Worm (Caenorhabditis elegans): ENCODE data around the gene Y37D8A.19.

The Y37D8A.19 gene

DNA sequence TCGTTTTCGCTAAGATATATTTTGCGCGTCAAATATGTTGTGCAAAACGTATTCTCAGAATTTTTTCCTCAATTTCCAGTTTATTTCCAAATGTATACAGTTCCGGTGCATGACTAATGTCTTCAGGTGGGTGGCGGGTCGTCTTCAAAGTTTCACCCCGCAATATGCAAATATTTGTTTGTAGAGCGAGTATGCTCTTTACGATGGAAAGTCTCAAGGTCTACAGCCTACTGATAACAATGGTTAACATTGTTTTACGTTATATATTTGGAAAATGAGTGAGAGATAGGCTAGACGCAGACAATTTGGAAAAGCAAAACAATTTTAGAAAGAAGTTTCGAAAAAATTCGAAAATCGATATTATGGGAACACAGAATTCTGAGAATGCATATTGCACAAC, 11.8 kb upstream of the Y37D8A.19 start:
- no peak for TF ChIP-seq tlf-1 (GFP tag; optimal IDR thresholded peaks at IDR 0.05)
- TF ChIP-seq ztf-25 (GFP tag; IDR thresholded peaks at IDR 0.05) = no peak
- no peak for TF ChIP-seq B0035.1 (tag; optimal IDR thresholded peaks at IDR 0.05)
- no peak for TF ChIP-seq egl-44 (GFP tag; IDR thresholded peaks at IDR 0.05)

DNA sequence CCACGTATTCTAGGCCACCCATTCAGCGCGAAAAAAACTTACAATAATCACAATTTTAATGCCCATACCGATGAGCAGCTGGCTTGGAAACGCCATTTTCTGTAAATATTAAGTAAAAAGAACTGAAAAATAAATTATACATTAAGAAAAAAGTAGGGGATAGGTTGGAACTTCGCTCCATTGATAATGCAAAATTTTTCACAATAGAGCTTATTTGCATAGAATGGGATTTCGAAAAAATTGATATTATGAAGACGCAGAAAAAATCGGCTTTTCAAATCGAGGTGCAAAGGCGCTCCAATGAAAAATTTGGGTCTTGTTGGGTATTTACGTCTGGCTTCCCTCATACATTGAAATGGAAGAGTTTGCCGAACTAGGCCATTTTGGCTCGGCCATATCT, 11.1 kb upstream of the Y37D8A.19 start, which contains the start of gene Y37D8A.16:
TSS of gene Y37D8A.16 (minus strand) at position 101 of the 400 bp plus-strand sequence.
- TF ChIP-seq nhr-90 (tag; optimal IDR thresholded peaks at IDR 0.05) (no peak), Y95B8A.8 (GFP tag; IDR thresholded peaks at IDR 0.05) (no peak), bed-1 (GFP tag; IDR thresholded peaks at IDR 0.05) (no peak)

DNA sequence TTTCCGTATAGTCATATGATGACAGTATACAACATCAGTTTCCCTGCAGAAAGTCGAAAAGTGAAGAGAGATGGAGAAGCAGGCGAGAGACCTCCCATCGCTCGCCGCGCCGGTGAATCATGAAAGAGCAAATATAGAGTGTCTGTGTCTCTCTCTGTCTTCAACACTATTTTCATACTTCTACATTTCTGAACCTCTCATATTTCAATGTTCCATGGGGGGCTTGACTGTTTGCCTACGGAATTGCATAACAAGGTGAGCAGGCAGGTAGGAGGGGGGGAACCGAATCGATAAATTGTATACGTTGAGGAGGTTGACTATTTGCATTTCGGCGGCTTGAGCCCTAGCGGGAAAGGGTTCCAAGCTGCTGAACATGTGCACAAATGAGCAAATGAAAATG, 9.8 kb upstream of the Y37D8A.19 start:
- TF ChIP-seq nhr-120 (GFP tag; IDR thresholded peaks at IDR 0.05) (no peak), F39B2.1 (GFP tag; IDR thresholded peaks at IDR 0.05) (no peak), egrh-3 (GFP tag; IDR thresholded peaks at IDR 0.05) (no peak), ceh-91 (GFP tag; IDR thresholded peaks at IDR 0.05) (no peak), zim-3 (tag; optimal IDR thresholded peaks at IDR 0.05) (no peak), B0336.3 (GFP tag; IDR thresholded peaks at IDR 0.05) (0 out of 2 replicates have a peak, but pooled peaks have one; percentile 39), lsl-1 (GFP tag; optimal IDR thresholded peaks at IDR 0.05) (no peak), D2030.7 (GFP tag; IDR thresholded peaks at IDR 0.05) (no peak), lin-40 (tag; optimal IDR thresholded peaks at IDR 0.05) (no peak), ztf-22 (GFP tag; optimal IDR thresholded peaks at IDR 0.05) (no peak), lin-35 (GFP tag; optimal IDR thresholded peaks at IDR 0.05) (no peak), attf-3 (GFP tag; conservative IDR thresholded peaks at IDR 0.05) (no peak), akir-1 (GFP tag; optimal IDR thresholded peaks at IDR 0.05) (no peak), unc-62 (GFP tag; optimal IDR thresholded peaks at IDR 0.05) (no peak), lir-1 (GFP tag; conservative IDR thresholded peaks at IDR 0.05) (no peak), lag-1 (GFP tag; IDR thresholded peaks at IDR 0.05) (no peak), F33H1.4 (GFP tag; IDR thresholded peaks at IDR 0.05) (no peak), K11D2.4 (GFP tag; IDR thresholded peaks at IDR 0.05) (no peak), hmg-1.2 (GFP tag; IDR thresholded peaks at IDR 0.05) (peak; percentile 81), ama-1 (optimal IDR thresholded peaks at IDR 0.05) (no peak), ama-1 (GFP tag; optimal IDR thresholded peaks at IDR 0.05) (no peak), gei-17 (GFP tag; optimal IDR thresholded peaks at IDR 0.05) (no peak), F22D6.2 (tag; optimal IDR thresholded peaks at IDR 0.05) (no peak), tbp1 (GFP tag; optimal IDR thresholded peaks at IDR 0.05) (no peak), hrde-1 (tag; optimal IDR thresholded peaks at IDR 0.05; ENCODE audit: borderline replicate concordance) (no peak), cebp-1 (GFP tag; IDR thresholded peaks at IDR 0.05) (no peak), cebp-1 (tag; optimal IDR thresholded peaks at IDR 0.05) (peak; percentile 48), F10E7.11 (tag; optimal IDR thresholded peaks at IDR 0.05) (no peak), mcd-1 (GFP tag; IDR thresholded peaks at IDR 0.05) (0 out of 2 replicates have a peak, but pooled peaks have one; percentile 21), ceh-27 (GFP tag; optimal IDR thresholded peaks at IDR 0.05) (no peak), Y53F4B.3 (GFP tag; IDR thresholded peaks at IDR 0.05) (no peak), Y56A3A.18 (GFP tag; IDR thresholded peaks at IDR 0.05) (0 out of 2 replicates have a peak, but pooled peaks have one; percentile 28), ztf-26 (tag; optimal IDR thresholded peaks at IDR 0.05) (no peak), hlh-26 (GFP tag; conservative IDR thresholded peaks at IDR 0.05) (no peak), nhr-80 (tag; optimal IDR thresholded peaks at IDR 0.05) (peak; percentile 71), F23B12.7 (tag; optimal IDR thresholded peaks at IDR 0.05; ENCODE audit: insufficient read depth) (no peak), snpc-1.3 (tag; optimal IDR thresholded peaks at IDR 0.05; ENCODE audit: insufficient read depth) (no peak), ZK185.1 (tag; optimal IDR thresholded peaks at IDR 0.05; ENCODE audit: poor library complexity, severe bottlenecking) (no peak), zfh-2 (GFP tag; conservative IDR thresholded peaks at IDR 0.05) (no peak; the same call in 1 of the 2 replicates)

Measured in whole organism, young adult.